Fruit fly (Drosophila melanogaster): ENCODE results near the gene CG34305.

DNA sequence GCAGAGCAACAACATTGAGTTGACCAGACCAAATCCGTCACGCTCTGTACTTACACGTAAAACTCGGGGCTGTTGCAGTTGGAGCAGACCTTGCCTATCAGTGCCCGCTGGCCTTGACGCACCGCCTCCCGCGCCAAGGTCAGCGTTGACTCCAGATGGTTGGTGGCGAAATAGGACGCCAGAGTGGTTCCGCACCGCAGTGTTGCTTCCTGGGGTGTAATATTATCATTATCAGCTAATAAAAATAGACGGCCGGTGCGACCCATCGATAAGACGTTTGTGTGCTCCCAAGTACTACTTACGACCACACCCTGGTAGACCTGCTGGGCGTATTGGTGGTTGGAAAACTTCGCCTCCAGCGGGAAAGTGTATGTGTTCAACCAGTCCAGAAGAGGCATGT, 14.5 kb downstream of the CG34305 start:
- no peak for TF ChIP-seq psq (optimal IDR thresholded peaks at IDR 0.05)
- no peak for TF ChIP-seq h (optimal IDR thresholded peaks at IDR 0.05)
- no peak for TF ChIP-seq Sin3A (optimal IDR thresholded peaks at IDR 0.05)
- TF ChIP-seq ttk (optimal IDR thresholded peaks at IDR 0.05), result no peak

Data from Kc167 (cell line).